Worm (Caenorhabditis elegans): ENCODE data around the gene Y105C5A.13.
"Not testable (repeated sequence)": the region's sequence is repeated elsewhere in the genome, so short reads cannot be mapped to it uniquely, and the experiment has no call there.

Gene Y105C5A.13

DNA sequence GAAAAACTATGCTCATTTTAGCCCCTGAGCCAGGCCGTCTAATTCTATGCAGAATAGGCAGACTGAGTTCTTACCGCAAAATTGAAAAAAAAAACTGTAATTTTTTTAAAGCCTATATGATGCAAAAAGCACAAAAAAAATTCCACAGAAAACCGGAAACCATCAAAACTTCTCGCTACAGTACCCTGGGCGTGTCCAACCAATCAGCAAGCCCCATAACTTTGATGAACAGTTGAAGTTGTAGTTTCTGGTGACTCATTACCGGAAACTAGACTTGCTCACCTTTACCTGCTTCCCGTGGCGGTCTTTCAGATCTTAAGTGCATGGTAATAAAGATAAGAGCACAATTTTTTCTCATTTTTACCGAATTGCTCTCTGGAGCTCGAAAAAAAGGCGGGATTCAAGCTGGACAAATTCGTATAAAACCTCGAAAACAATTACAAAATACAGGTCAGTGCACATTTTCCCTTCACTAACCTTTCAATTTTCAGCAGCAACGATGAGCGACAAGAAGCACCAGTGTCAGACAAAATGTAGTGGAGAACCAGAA, 6.7 kb upstream of the Y105C5A.13 start, which contains the start of gene Y105C5A.1274:
Gene Y105C5A.1274, plus strand, starts transcription at position 500 of the 550 bp plus-strand sequence.
- TF ChIP-seq klf-2 (GFP tag; conservative IDR thresholded peaks at IDR 0.05); T22C8.4 (GFP tag; IDR thresholded peaks at IDR 0.05); ref-1 (GFP tag; conservative IDR thresholded peaks at IDR 0.05): not testable (repeated sequence)

DNA sequence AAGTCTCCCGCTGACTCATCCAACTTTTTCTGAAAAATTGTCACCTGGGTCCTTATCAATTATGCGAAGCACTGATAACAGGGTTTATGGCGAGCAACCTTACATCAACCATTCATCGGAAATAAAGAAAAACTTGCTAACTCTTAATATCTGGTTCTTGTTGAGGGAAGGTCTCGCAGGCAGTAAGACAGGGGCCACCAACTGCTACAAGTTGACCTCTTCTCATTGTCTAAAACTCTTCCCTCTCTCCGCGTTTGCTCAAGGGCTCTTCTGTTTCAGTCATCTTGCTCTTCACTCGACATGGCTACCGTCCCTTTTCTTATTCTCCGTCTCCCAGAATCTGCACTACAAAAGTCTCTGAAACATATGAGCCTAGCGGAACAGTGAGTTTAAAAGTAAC, 5.6 kb upstream of the Y105C5A.13 start, which contains the start of gene Y105C5A.10:
Gene Y105C5A.10, plus strand, starts transcription at position 301 of the 400 bp plus-strand sequence.
- not testable (repeated sequence) for TF ChIP-seq flt-1 (GFP tag; IDR thresholded peaks at IDR 0.05); ref-1 (GFP tag; conservative IDR thresholded peaks at IDR 0.05); tab-1 (GFP tag; IDR thresholded peaks at IDR 0.05)

DNA sequence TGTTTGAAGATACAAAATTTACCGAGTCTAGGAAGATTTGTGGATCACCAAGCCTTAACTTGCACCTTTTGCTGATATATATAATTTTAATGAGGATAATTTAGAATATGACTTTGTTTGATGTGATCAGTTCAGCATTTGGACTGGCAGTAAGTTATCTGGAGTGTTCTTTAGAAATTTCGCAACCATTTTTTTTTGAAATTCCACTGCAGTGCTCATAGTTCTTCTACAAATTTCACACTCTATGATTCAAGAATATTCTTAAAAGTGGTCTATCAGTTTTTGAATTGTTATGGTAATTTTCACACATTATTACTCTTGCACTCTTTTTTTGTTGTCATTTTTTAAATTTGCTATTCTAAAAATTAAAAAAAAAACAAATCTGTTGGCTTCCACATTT, 1.8 kb upstream of the Y105C5A.13 start:
- no peak for TF ChIP-seq ref-1 (GFP tag; conservative IDR thresholded peaks at IDR 0.05)
- no peak for TF ChIP-seq cog-1 (tag; optimal IDR thresholded peaks at IDR 0.05)
- TF ChIP-seq klf-2 (GFP tag; conservative IDR thresholded peaks at IDR 0.05) = no peak

DNA sequence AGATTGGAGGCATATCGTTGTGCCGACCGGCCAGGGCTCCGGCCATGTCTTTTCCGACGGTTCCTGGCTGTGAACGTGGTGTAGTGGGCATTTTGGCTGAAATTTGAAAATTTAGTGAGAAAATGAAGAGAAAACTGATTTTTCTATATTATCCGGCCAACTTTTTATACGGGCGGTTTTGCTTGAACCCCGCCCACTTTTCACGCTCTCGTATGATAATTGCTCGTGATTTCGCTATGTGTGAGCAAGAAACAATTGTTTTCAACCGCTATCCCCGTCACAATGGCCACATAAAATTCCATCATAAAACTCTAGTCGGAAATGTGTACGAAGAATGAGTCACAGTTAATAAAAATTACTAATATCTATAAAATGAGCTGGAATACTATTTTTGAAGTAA, 668 bp downstream of the Y105C5A.13 start, which contains the start of gene Y105C5A.12:
Gene Y105C5A.12, minus strand, starts transcription at position 101 of the 400 bp plus-strand sequence.
- not testable (repeated sequence) for TF ChIP-seq cog-1 (tag; optimal IDR thresholded peaks at IDR 0.05); ztf-29 (GFP tag; IDR thresholded peaks at IDR 0.05); T22C8.4 (GFP tag; IDR thresholded peaks at IDR 0.05)

DNA sequence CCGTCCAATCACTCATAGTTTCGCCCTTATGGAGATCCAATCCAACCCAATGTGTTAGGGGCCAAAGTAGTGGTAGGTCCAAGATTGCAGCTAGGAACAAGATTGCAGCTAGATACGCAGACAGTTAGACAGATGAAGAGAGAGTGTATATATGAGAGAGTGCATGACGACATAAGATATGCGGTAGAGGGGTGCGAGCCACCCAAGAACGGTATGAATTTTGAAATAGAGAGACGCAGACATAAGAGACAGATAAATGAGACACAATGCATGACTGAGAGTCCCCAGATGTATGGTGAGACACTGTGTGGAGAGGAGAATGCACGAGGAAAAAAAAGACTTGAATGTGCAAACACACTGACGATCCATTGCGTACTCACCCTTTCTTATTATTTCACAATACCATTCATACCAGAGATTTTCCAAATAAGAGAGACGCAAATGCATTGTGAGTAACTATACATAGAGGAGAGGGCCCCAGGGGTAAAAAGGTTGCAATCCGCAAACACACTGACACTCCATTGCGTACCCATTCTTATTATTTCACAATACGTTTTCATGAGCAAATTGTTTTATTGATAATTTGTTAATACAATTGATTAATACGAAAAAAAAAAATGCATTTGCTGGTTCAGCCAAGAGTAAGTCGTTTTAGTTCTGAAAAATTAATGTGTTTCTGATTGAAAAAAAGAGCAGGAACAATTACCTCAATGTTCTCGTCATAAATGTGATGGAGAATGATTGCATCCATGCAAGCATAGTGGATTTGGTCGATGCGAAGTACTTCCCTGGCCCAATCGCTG, 5.6 kb downstream of the Y105C5A.13 start, which contains the start of the genes Y105C5A.1268 and Y105C5A.1272:
Gene Y105C5A.1268, minus strand, starts transcription at position 51 of the 803 bp plus-strand sequence.
Gene Y105C5A.1272, plus strand, starts transcription at position 575 of the 803 bp plus-strand sequence.
- TF ChIP-seq ztf-23 (GFP tag; IDR thresholded peaks at IDR 0.05) = peak; percentile 41; the same call in 1 of the 2 replicates
- peak; percentile 61; the same call in 1 of the 2 replicates for TF ChIP-seq flt-1 (GFP tag; IDR thresholded peaks at IDR 0.05)
- TF ChIP-seq cog-1 (tag; optimal IDR thresholded peaks at IDR 0.05) = peak; percentile 64

DNA sequence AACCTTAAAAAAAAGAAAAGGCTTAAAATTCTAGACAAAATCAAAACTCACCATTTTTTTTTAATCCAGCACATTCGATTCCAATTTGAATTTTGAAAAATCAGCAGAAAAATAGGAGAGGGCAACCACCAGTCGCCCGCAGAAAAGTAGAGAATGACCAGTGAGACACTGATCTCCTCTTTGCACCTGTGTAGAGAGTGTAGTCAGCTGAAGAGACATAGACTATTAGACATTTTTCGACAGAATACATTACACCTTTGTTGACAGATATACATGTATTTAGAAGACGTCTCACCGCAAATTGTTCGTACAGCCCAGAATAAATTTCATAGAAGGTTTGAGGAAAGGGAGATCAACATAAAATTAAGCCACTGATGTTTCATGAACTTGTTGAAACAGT, 7.2 kb downstream of the Y105C5A.13 start:
- no peak for TF ChIP-seq ref-1 (GFP tag; conservative IDR thresholded peaks at IDR 0.05)
- no peak for TF ChIP-seq ztf-29 (GFP tag; IDR thresholded peaks at IDR 0.05)
- TF ChIP-seq klf-2 (GFP tag; conservative IDR thresholded peaks at IDR 0.05) = no peak

DNA sequence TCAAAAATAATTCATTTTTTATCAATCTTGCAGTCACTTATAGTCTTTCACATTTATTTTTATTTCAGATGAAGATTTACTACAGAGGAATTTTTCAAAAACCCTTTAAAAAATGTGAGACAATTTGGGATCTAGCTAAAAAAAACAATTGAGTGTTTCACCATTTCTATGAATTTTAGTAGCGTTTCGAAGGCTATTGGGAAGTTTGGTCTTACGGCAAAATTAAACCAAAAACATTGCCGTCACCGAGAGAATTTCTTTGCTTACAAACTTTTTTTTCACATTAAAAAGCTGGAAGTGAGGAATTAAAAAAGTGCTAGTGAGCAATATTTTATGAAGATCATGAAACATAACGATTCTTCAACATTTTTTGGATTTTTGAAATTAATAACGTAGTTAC, 17.4 kb downstream of the Y105C5A.13 start:
- TF ChIP-seq ref-1 (GFP tag; conservative IDR thresholded peaks at IDR 0.05) = no peak
- no peak for TF ChIP-seq ztf-23 (GFP tag; IDR thresholded peaks at IDR 0.05)
- no peak for TF ChIP-seq flt-1 (GFP tag; IDR thresholded peaks at IDR 0.05)

DNA sequence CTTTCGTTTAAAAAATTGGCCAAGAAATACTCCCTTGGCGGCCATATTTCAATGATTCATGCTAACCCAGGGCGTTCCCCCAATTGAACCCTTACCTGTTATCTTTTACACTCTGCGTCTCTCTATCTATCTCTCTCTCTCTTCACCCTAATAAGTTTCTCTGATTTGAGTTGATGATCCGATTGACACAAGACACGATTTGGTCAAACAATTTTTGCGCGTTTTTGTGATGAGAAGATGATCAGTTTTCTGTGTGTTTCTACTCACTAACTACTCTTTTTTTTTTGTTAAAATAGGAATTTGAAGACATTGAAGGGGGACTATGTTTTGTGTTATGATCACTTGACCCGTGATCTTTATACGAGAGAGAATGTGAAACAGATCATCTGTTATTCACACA, 32.0 kb downstream of the Y105C5A.13 start:
- TF ChIP-seq ztf-23 (GFP tag; IDR thresholded peaks at IDR 0.05) (no peak), cog-1 (tag; optimal IDR thresholded peaks at IDR 0.05) (no peak)

DNA sequence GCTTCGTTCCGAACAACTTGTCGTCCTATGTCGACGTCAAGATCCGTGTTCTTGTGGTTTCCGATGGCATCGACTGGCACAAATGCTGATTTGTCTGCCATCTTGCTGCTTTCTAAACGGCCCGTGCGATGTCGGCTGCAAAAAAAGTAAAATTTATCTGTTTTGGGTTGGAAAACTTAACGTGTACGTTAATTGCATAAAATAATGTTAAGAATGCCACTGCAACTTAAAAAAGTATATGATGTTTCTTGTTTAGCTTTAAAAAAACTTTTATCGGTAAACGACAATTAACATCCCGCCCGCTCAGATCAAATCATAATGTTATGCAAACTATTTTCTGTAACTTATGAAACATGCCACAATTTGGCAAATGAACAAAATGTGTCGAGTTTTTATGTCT, 40.4 kb downstream of the Y105C5A.13 start, which contains the start of gene Y105C5A.26:
Gene Y105C5A.26, minus strand, starts transcription at position 101 of the 400 bp plus-strand sequence.
- not testable (repeated sequence) for TF ChIP-seq ztf-29 (GFP tag; IDR thresholded peaks at IDR 0.05); T22C8.4 (GFP tag; IDR thresholded peaks at IDR 0.05); ref-1 (GFP tag; conservative IDR thresholded peaks at IDR 0.05)

DNA sequence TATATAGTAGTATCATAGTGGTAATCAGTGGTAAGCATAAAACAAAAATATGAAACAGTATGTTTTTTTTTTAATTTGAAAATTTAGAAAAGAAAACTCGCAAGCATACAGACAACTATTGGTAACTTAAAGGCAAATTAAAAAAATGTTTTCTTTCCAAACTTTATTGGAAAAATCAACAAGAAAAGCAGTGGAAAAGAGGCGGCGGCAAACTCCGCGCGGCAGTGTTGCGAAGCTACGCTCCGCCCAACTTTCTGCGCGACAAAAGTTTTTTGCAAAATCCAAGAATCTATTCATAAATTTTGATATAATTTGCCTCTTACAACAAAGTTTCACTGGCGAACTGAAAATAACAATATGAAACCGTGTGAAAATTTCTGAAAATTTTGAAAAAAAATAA, 43.5 kb downstream of the Y105C5A.13 start:
- TF ChIP-seq med-1 (GFP tag; optimal IDR thresholded peaks at IDR 0.05; ENCODE audit: insufficient read depth) = no peak
- no peak for TF ChIP-seq cog-1 (tag; optimal IDR thresholded peaks at IDR 0.05)
- TF ChIP-seq tab-1 (GFP tag; IDR thresholded peaks at IDR 0.05) = no peak
- TF ChIP-seq flt-1 (GFP tag; IDR thresholded peaks at IDR 0.05) = no peak
- no peak for TF ChIP-seq ztf-23 (GFP tag; IDR thresholded peaks at IDR 0.05)
- no peak for TF ChIP-seq klf-2 (GFP tag; conservative IDR thresholded peaks at IDR 0.05)
- TF ChIP-seq ref-1 (GFP tag; conservative IDR thresholded peaks at IDR 0.05) = no peak
- no peak for TF ChIP-seq T22C8.4 (GFP tag; IDR thresholded peaks at IDR 0.05)
- TF ChIP-seq ztf-29 (GFP tag; IDR thresholded peaks at IDR 0.05) = no peak

DNA sequence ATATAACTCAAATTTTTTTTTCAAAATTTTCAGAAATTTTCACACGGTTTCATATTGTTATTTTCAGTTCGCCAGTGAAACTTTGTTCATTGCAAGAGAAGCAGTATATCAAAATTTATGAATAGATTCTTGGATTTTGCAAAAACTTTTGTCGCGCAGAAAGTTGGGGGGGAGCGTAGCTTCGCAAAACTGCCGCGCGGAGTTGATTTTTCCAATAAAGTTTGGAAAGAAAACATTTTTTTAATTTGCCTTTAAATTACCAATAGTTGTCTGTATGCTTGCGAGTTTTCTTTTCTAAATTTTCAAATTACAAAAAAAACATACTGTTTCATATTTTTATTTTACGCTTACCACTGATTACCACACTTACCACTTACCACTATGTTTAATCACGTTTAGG, 45.2 kb downstream of the Y105C5A.13 start:
- TF ChIP-seq med-1 (GFP tag; optimal IDR thresholded peaks at IDR 0.05; ENCODE audit: insufficient read depth) (no peak), ref-1 (GFP tag; conservative IDR thresholded peaks at IDR 0.05) (no peak), T22C8.4 (GFP tag; IDR thresholded peaks at IDR 0.05) (no peak)
